Worm (Caenorhabditis elegans) whole organism, L1 larva: ENCODE data around the gene dgk-2.

Source experiments
- F16B12.6 ChIP-seq: fragments of 150-350 bp; optimal IDR thresholded peaks from 2 replicates; lab custom pipeline; 2014; ENCODE audit warnings: missing biosample characterization, missing genetic modification characterization
- Y116A8C.19 ChIP-seq: sonication (generic microtip); optimal IDR thresholded peaks from 2 replicates; lab custom pipeline; 2016; ENCODE audit warnings: missing compliant biosample characterization, missing genetic modification characterization, borderline replicate concordance
- ama-1 ChIP-seq: fragments of 150-350 bp; optimal IDR thresholded peaks from 2 replicates; lab custom pipeline; 2014
- ceh-63 ChIP-seq: fragments of 200-800 bp; sonication (Bioruptor generic); optimal IDR thresholded peaks from 2 replicates; lab custom pipeline; 2018; ENCODE audit warnings: mild to moderate bottlenecking, missing genetic modification characterization, missing compliant biosample characterization
- ceh-82 ChIP-seq, 3 experiments: fragments of 150-350 bp in 1 of 3; sonication (generic microtip) in 2 of 3; optimal IDR thresholded peaks; 2 replicates each; lab custom pipeline; 2014 to 2017; ENCODE audit warnings: missing biosample characterization in 3 of 3, missing genetic modification characterization in 3 of 3
- ceh-88 ChIP-seq: fragments of 200-800 bp; sonication (Bioruptor generic); IDR thresholded peaks from 2 replicates; pipeline ENCODE4 v1.3.6; 2022; ENCODE audit warnings: missing genetic modification characterization, missing compliant biosample characterization
- dsc-1 ChIP-seq: sonication (generic microtip); optimal IDR thresholded peaks from 2 replicates; lab custom pipeline; 2016; ENCODE audit warnings: mild to moderate bottlenecking, missing genetic modification characterization, missing compliant biosample characterization
- efl-1 ChIP-seq, 4 experiments: fragments of 150-350 bp; optimal IDR thresholded peaks in 3 of 4; peaks in 1 of 4; 1 replicate in 1 of 4; 2 replicates in 3 of 4; lab custom pipeline; 2014; ENCODE audit warnings: missing biosample characterization in 2 of 4, missing genetic modification characterization in 2 of 4, missing genetic modification reagents in 2 of 4
- efl-3 ChIP-seq: fragments of 200-800 bp; sonication (Bioruptor generic); optimal IDR thresholded peaks from 2 replicates; lab custom pipeline; 2018; ENCODE audit warnings: mild to moderate bottlenecking, missing genetic modification characterization, missing compliant biosample characterization
- egl-13 ChIP-seq: sonication (generic microtip); optimal IDR thresholded peaks from 2 replicates; lab custom pipeline; 2016; ENCODE audit warnings: missing genotype, missing genetic modification reagents, missing genetic modification characterization, missing compliant biosample characterization
- egl-27 ChIP-seq, 2 experiments: fragments of 150-350 bp in 1 of 2; sonication (generic microtip); optimal IDR thresholded peaks; 3 replicates each; lab custom pipeline; 2017 to 2018; ENCODE audit warnings: missing biosample characterization in 2 of 2, missing genetic modification characterization in 2 of 2, missing genetic modification reagents in 2 of 2
- elt-3 ChIP-seq, 6 experiments: fragments of 150-350 bp in 1 of 6; sonication (generic microtip); optimal IDR thresholded peaks; 2 replicates each; lab custom pipeline; 2017 to 2018; ENCODE audit warnings: missing biosample characterization in 6 of 6, missing genetic modification characterization in 6 of 6, inconsistent platforms in 1 of 6
- ets-5 ChIP-seq: fragments of 200-800 bp; sonication (Bioruptor generic); IDR thresholded peaks from 2 replicates; pipeline ENCODE4 v1.3.6; 2022; ENCODE audit warnings: missing genetic modification characterization, missing compliant biosample characterization
- hlh-4 ChIP-seq: sonication (generic microtip); optimal IDR thresholded peaks from 2 replicates; lab custom pipeline; 2016; ENCODE audit warnings: mild to moderate bottlenecking, missing genetic modification characterization, missing compliant biosample characterization
- hpl-2 ChIP-seq: fragments of 150-350 bp; optimal IDR thresholded peaks from 2 replicates; lab custom pipeline; 2014; ENCODE audit warnings: missing biosample characterization, missing genetic modification reagents, missing genetic modification characterization
- irx-1 ChIP-seq: sonication (generic microtip); optimal IDR thresholded peaks from 2 replicates; lab custom pipeline; 2016; ENCODE audit warnings: missing genetic modification characterization, missing compliant biosample characterization
- isw-1 ChIP-seq: fragments of 200-800 bp; sonication (Bioruptor generic); IDR thresholded peaks from 2 replicates; pipeline ENCODE4 v1.3.6; 2022; ENCODE audit warnings: missing genetic modification characterization, missing compliant biosample characterization
- lin-13 ChIP-seq: fragments of 150-350 bp; optimal IDR thresholded peaks from 2 replicates; lab custom pipeline; 2014; ENCODE audit warnings: missing biosample characterization, missing genetic modification reagents, missing genetic modification characterization
- lin-15B ChIP-seq: fragments of 150-350 bp; sonication (generic microtip); optimal IDR thresholded peaks from 3 replicates; lab custom pipeline; 2014; ENCODE audit warnings: missing biosample characterization, missing genetic modification characterization
- lin-39 ChIP-seq: fragments of 150-350 bp; optimal IDR thresholded peaks from 2 replicates; lab custom pipeline; 2014; ENCODE audit warnings: missing biosample characterization, missing genetic modification reagents, missing genetic modification characterization
- lir-3 ChIP-seq: sonication (generic microtip); optimal IDR thresholded peaks from 2 replicates; lab custom pipeline; 2016; ENCODE audit warnings: mild to moderate bottlenecking, missing genetic modification characterization, moderate library complexity, missing compliant biosample characterization; ENCODE audit not compliant: poor library complexity
- lsy-2 ChIP-seq, 2 experiments: fragments of 150-350 bp; optimal IDR thresholded peaks; 2 replicates each; lab custom pipeline; 2014; ENCODE audit warnings: missing biosample characterization in 2 of 2, missing genetic modification characterization in 2 of 2
- mdl-1 ChIP-seq, 2 experiments: fragments of 150-350 bp; optimal IDR thresholded peaks; 2 replicates each; lab custom pipeline; 2014 to 2017; ENCODE audit warnings: missing biosample characterization in 2 of 2, missing genetic modification characterization in 2 of 2, inconsistent platforms in 1 of 2
- mef-2 ChIP-seq: fragments of 150-350 bp; optimal IDR thresholded peaks from 2 replicates; lab custom pipeline; 2014; ENCODE audit warnings: missing biosample characterization, missing genetic modification characterization
- mep-1 ChIP-seq: fragments of 150-350 bp; optimal IDR thresholded peaks from 2 replicates; lab custom pipeline; 2014; ENCODE audit warnings: missing biosample characterization, missing genetic modification characterization
- nhr-11 ChIP-seq: fragments of 150-350 bp; optimal IDR thresholded peaks from 2 replicates; lab custom pipeline; 2014; ENCODE audit warnings: missing biosample characterization, missing genetic modification characterization
- nhr-12 ChIP-seq: sonication (generic microtip); optimal IDR thresholded peaks from 2 replicates; lab custom pipeline; 2017; ENCODE audit warnings: missing biosample characterization, missing genetic modification characterization
- nhr-19 ChIP-seq: fragments of 200-800 bp; sonication (Bioruptor generic); conservative IDR thresholded peaks from 2 replicates; pipeline ENCODE4 v1.3.6; 2022; ENCODE audit warnings: missing genetic modification characterization, missing compliant biosample characterization
- nhr-28 ChIP-seq: fragments of 150-350 bp; optimal IDR thresholded peaks from 2 replicates; lab custom pipeline; 2014; ENCODE audit warnings: missing biosample characterization, missing genetic modification characterization
- nhr-47 ChIP-seq: sonication (generic microtip); optimal IDR thresholded peaks from 2 replicates; lab custom pipeline; 2016; ENCODE audit warnings: mild to moderate bottlenecking, missing genetic modification characterization, moderate library complexity, missing compliant biosample characterization
- nhr-76 ChIP-seq: sonication (generic microtip); optimal IDR thresholded peaks from 2 replicates; lab custom pipeline; 2017; ENCODE audit warnings: missing biosample characterization, missing genetic modification characterization
- nhr-77 ChIP-seq: fragments of 150-350 bp; optimal IDR thresholded peaks from 2 replicates; lab custom pipeline; 2014; ENCODE audit warnings: missing biosample characterization, missing genetic modification characterization
- nhr-84 ChIP-seq: sonication (generic microtip); optimal IDR thresholded peaks from 2 replicates; lab custom pipeline; 2017; ENCODE audit warnings: missing biosample characterization, missing genetic modification characterization
- nhr-85 ChIP-seq: sonication (generic microtip); peaks from one replicate; lab custom pipeline; 2016; ENCODE audit warnings: missing genetic modification characterization, inconsistent platforms, missing compliant biosample characterization
- nhr-90 ChIP-seq: sonication (generic microtip); optimal IDR thresholded peaks from 2 replicates; lab custom pipeline; 2016; ENCODE audit warnings: mild to moderate bottlenecking, missing genetic modification characterization, missing compliant biosample characterization; ENCODE audit not compliant: poor library complexity
- pax-3 ChIP-seq: fragments of 200-800 bp; sonication (Bioruptor generic); optimal IDR thresholded peaks from 2 replicates; lab custom pipeline; 2018; ENCODE audit warnings: mild to moderate bottlenecking, missing genetic modification characterization, moderate library complexity, missing compliant biosample characterization
- pqm-1 ChIP-seq: sonication (generic microtip); optimal IDR thresholded peaks from 3 replicates; lab custom pipeline; 2017; ENCODE audit warnings: missing biosample characterization, missing genetic modification characterization
- skn-1 ChIP-seq: fragments of 150-350 bp; optimal IDR thresholded peaks from 2 replicates; lab custom pipeline; 2014; ENCODE audit warnings: missing biosample characterization, missing genetic modification characterization
- snpc-4 ChIP-seq: fragments of 150-350 bp; optimal IDR thresholded peaks from 2 replicates; lab custom pipeline; 2014; ENCODE audit warnings: missing biosample characterization, missing genetic modification characterization
- sox-4 ChIP-seq: sonication (generic microtip); optimal IDR thresholded peaks from 2 replicates; lab custom pipeline; 2016; ENCODE audit warnings: missing genetic modification characterization, missing compliant biosample characterization
- sptf-1 ChIP-seq: fragments of 150-350 bp; optimal IDR thresholded peaks from 2 replicates; lab custom pipeline; 2014; ENCODE audit warnings: missing biosample characterization, missing genetic modification characterization
- swsn-7 ChIP-seq: sonication (generic microtip); optimal IDR thresholded peaks from 2 replicates; lab custom pipeline; 2016; ENCODE audit warnings: missing genetic modification characterization, missing compliant biosample characterization
- tbx-2 ChIP-seq: sonication (generic microtip); optimal IDR thresholded peaks from 2 replicates; lab custom pipeline; 2016; ENCODE audit warnings: missing genetic modification characterization, missing compliant biosample characterization
- tlp-1 ChIP-seq: fragments of 150-350 bp; optimal IDR thresholded peaks from 2 replicates; lab custom pipeline; 2014; ENCODE audit warnings: missing biosample characterization, missing genetic modification characterization
- unc-130 ChIP-seq: fragments of 150-350 bp; optimal IDR thresholded peaks from 2 replicates; lab custom pipeline; 2017; ENCODE audit warnings: missing biosample characterization, missing genetic modification characterization, inconsistent platforms
- unc-30 ChIP-seq: sonication (generic microtip); optimal IDR thresholded peaks from 2 replicates; lab custom pipeline; 2017; ENCODE audit warnings: missing biosample characterization, missing genetic modification characterization
- unc-98 ChIP-seq: fragments of 200-800 bp; sonication (Bioruptor generic); IDR thresholded peaks from 2 replicates; pipeline ENCODE4 v1.3.6; 2022; ENCODE audit warnings: missing genetic modification characterization, missing compliant biosample characterization
- vab-15 ChIP-seq: sonication (generic microtip); optimal IDR thresholded peaks from 2 replicates; lab custom pipeline; 2017; ENCODE audit warnings: missing genotype, mild to moderate bottlenecking, missing genetic modification characterization, missing compliant biosample characterization
- xbp-1 ChIP-seq: sonication (generic microtip); optimal IDR thresholded peaks from 2 replicates; lab custom pipeline; 2016; ENCODE audit warnings: missing genetic modification characterization, missing compliant biosample characterization
- zag-1 ChIP-seq: fragments of 150-350 bp; optimal IDR thresholded peaks from 2 replicates; lab custom pipeline; 2014; ENCODE audit warnings: missing biosample characterization, missing genetic modification characterization
- ztf-11 ChIP-seq, 2 experiments: sonication (generic microtip); optimal IDR thresholded peaks; 2 replicates each; lab custom pipeline; 2016 to 2017; ENCODE audit warnings: missing genetic modification characterization in 2 of 2, missing biosample characterization in 1 of 2, missing compliant biosample characterization in 1 of 2
- ztf-4 ChIP-seq: fragments of 150-350 bp; optimal IDR thresholded peaks from 2 replicates; lab custom pipeline; 2014; ENCODE audit warnings: missing biosample characterization, missing genetic modification characterization

Gene dgk-2

DNA sequence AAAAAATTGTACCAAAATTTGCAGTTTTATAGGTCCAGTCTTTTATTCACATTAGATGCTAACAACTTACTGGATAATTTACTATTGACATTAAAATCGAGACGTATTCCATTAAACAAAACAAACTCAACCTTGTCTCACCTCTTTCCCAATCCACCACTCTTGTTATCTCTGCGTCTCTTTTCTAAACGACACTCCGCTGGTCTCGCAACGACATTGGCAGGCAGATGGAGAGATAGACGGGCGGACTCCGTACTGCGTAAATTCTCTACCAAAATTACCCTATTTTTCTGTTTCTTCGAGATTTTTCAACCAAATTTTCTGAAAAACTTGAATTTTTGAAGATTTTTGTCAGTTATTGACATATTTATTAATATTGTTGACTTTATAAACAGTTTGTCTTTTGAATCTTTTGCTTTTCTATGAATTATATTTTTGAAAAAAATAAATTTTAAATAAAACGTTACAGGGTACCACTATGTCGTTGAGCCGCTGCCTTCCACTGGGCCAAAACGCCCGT is 34.8 kb downstream of the dgk-2 start, which contains the start of gene asb-2 (continued):
- TF ChIP-seq isw-1 (peak; percentile 55), Y116A8C.19 (tag; lab: Kevin White, UChicago) (no peak), ztf-11 (tag; optimal IDR thresholded peaks at IDR 0.05; lab: Kevin White, UChicago) (no peak), ets-5 (GFP tag; lab: Robert Waterston, UW) (no peak), unc-130 (tag; lab: Kevin White, UChicago) (peak; percentile 88), pqm-1 (tag; lab: Kevin White, UChicago) (no peak), nhr-12 (tag; lab: Kevin White, UChicago) (no peak), unc-30 (tag; lab: Kevin White, UChicago) (no peak), nhr-90 (tag; lab: Kevin White, UChicago) (peak; percentile 86), irx-1 (tag; lab: Kevin White, UChicago) (peak; percentile 59), xbp-1 (tag; lab: Kevin White, UChicago) (peak; percentile 97), nhr-47 (peak; percentile 90), nhr-76 (tag; lab: Kevin White, UChicago) (no peak), mef-2 (peak; percentile 50), nhr-85 (tag; lab: Kevin White, UChicago) (peak; percentile 92), hlh-4 (no peak), nhr-84 (tag; lab: Kevin White, UChicago) (no peak), ama-1 (lab: Kevin White, UChicago) (peak; percentile 40), mep-1 (tag; lab: Kevin White, UChicago) (peak; percentile 95), swsn-7 (tag; lab: Kevin White, UChicago) (peak; percentile 89), lin-13 (GFP tag; lab: Kevin White, UChicago) (peak; percentile 90), sptf-1 (no peak), nhr-77 (peak; percentile 80), pax-3 (peak; percentile 39), snpc-4 (peak; percentile 71), ceh-63 (GFP tag; lab: Kevin White, UChicago) (no peak), lin-39 (peak; percentile 23), nhr-19 (GFP tag; lab: Robert Waterston, UW) (peak; percentile 86), lin-15B (tag; lab: Kevin White, UChicago) (peak; percentile 87), F16B12.6 (tag; lab: Kevin White, UChicago) (peak; percentile 56), unc-98 (GFP tag; lab: Robert Waterston, UW) (no peak), lir-3 (tag; lab: Kevin White, UChicago) (peak; percentile 64), ztf-4 (tag; lab: Kevin White, UChicago) (peak; percentile 64), elt-3 (tag; optimal IDR thresholded peaks at IDR 0.05; lab: Kevin White, UChicago) (peak in 5 of 6 experiments; percentile 43 to 87 (median 61)), lsy-2 (tag; optimal IDR thresholded peaks at IDR 0.05; lab: Kevin White, UChicago) (peak; percentile 85 to 92), hpl-2 (peak; percentile 45), mdl-1 (tag; optimal IDR thresholded peaks at IDR 0.05; lab: Kevin White, UChicago) (peak in 1 of 2 experiments; percentile 87), egl-27 (tag; optimal IDR thresholded peaks at IDR 0.05; lab: Kevin White, UChicago) (no peak), efl-1 (optimal IDR thresholded peaks at IDR 0.05; lab: Kevin White, UChicago) (peak; percentile 79 to 90), efl-1 (GFP tag; optimal IDR thresholded peaks at IDR 0.05 in 1 of 2; lab: Kevin White, UChicago) (peak; percentile 71 to 93), zag-1 (no peak), dsc-1 (tag; lab: Kevin White, UChicago) (peak; percentile 79), vab-15 (tag; lab: Kevin White, UChicago) (peak; percentile 22), ceh-82 (tag; optimal IDR thresholded peaks at IDR 0.05; lab: Kevin White, UChicago) (peak; percentile 74 to 93 (median 79)), tbx-2 (peak; percentile 86), egl-13 (tag; lab: Kevin White, UChicago) (peak; percentile 58), skn-1 (peak; percentile 94), tlp-1 (no peak), sox-4 (tag; lab: Kevin White, UChicago) (no peak), efl-3 (GFP tag; lab: Kevin White, UChicago) (no peak), nhr-11 (tag; lab: Kevin White, UChicago) (peak; percentile 67), ceh-88 (GFP tag; lab: Robert Waterston, UW) (peak; percentile 35; the same call in 1 of the 2 replicates), nhr-28 (tag; lab: Kevin White, UChicago) (no peak)
